Worm (Caenorhabditis elegans) whole organism, mixed stage, embryonic: ENCODE measurements around the gene F59B2.8.
A peak's percentile ranks its signal among the peaks of the same experiment; 100 is the strongest.

Experiments
- M03D4.4 ChIP-seq: sonication (generic microtip); optimal IDR thresholded peaks from 2 replicates; lab custom pipeline; 2017; ENCODE audit warnings: mild to moderate bottlenecking, missing genetic modification characterization, missing compliant biosample characterization
- bed-3 ChIP-seq: fragments of 200-800 bp; sonication (Bioruptor generic); optimal IDR thresholded peaks from 3 replicates; lab custom pipeline; 2018; ENCODE audit warnings: mild to moderate bottlenecking, missing genetic modification characterization, moderate library complexity, missing compliant biosample characterization
- blmp-1 ChIP-seq: fragments of 150-350 bp; optimal IDR thresholded peaks from 2 replicates; lab custom pipeline; 2014; ENCODE audit warnings: missing biosample characterization, missing genetic modification characterization
- ceh-39 ChIP-seq: fragments of 150-350 bp; optimal IDR thresholded peaks from 2 replicates; lab custom pipeline; 2014; ENCODE audit warnings: missing biosample characterization, missing genetic modification characterization
- ceh-43 ChIP-seq: fragments of 200-800 bp; sonication (Bioruptor generic); optimal IDR thresholded peaks from 2 replicates; lab custom pipeline; 2018; ENCODE audit warnings: mild to moderate bottlenecking, missing genetic modification characterization, moderate library complexity, missing compliant biosample characterization
- ceh-83 ChIP-seq: fragments of 200-800 bp; sonication (Bioruptor generic); optimal IDR thresholded peaks from 2 replicates; lab custom pipeline; 2018; ENCODE audit warnings: mild to moderate bottlenecking, missing genetic modification characterization, missing compliant biosample characterization
- ces-1 ChIP-seq: fragments of 150-350 bp; optimal IDR thresholded peaks from 2 replicates; lab custom pipeline; 2014; ENCODE audit warnings: missing biosample characterization, missing genetic modification reagents, missing genetic modification characterization
- cnd-1 ChIP-seq: fragments of 200-800 bp; sonication (Bioruptor generic); optimal IDR thresholded peaks from 2 replicates; lab custom pipeline; 2018; ENCODE audit warnings: mild to moderate bottlenecking, missing genetic modification characterization, missing compliant biosample characterization
- drap-1 ChIP-seq: fragments of 200-800 bp; sonication (Bioruptor generic); optimal IDR thresholded peaks from 3 replicates; lab custom pipeline; 2018; ENCODE audit warnings: mild to moderate bottlenecking, missing genetic modification characterization, missing compliant biosample characterization
- elt-1 ChIP-seq: sonication (generic microtip); optimal IDR thresholded peaks from 2 replicates; lab custom pipeline; 2017; ENCODE audit warnings: missing genetic modification characterization, mild to moderate bottlenecking, missing compliant biosample characterization, antibody characterized with exemption, moderate library complexity, borderline replicate concordance; ENCODE audit not compliant: insufficient read depth
- elt-3 ChIP-seq: fragments of 150-350 bp; optimal IDR thresholded peaks from 2 replicates; lab custom pipeline; 2014; ENCODE audit warnings: missing biosample characterization, missing genetic modification characterization
- flh-1 ChIP-seq: fragments of 200-800 bp; sonication (Bioruptor generic); optimal IDR thresholded peaks from 2 replicates; lab custom pipeline; 2018; ENCODE audit warnings: mild to moderate bottlenecking, missing genetic modification characterization, moderate library complexity, missing compliant biosample characterization
- ham-2 ChIP-seq: fragments of 200-800 bp; sonication (Bioruptor generic); optimal IDR thresholded peaks from 2 replicates; lab custom pipeline; 2018; ENCODE audit warnings: mild to moderate bottlenecking, missing genetic modification characterization, missing compliant biosample characterization
- hlh-1 ChIP-seq: fragments of 150-350 bp; optimal IDR thresholded peaks from 2 replicates; lab custom pipeline; 2014; ENCODE audit warnings: missing biosample characterization, missing genetic modification reagents, missing genetic modification characterization
- lin-13 ChIP-seq: fragments of 150-350 bp; optimal IDR thresholded peaks from 2 replicates; lab custom pipeline; 2014; ENCODE audit warnings: missing biosample characterization, missing genetic modification characterization
- lin-32 ChIP-seq: fragments of 200-800 bp; sonication (Bioruptor generic); optimal IDR thresholded peaks from 2 replicates; lab custom pipeline; 2018; ENCODE audit warnings: mild to moderate bottlenecking, missing genetic modification characterization, missing compliant biosample characterization
- lsy-2 ChIP-seq: fragments of 150-350 bp; optimal IDR thresholded peaks from 2 replicates; lab custom pipeline; 2014; ENCODE audit warnings: missing biosample characterization, missing genetic modification characterization
- mab-5 ChIP-seq: fragments of 150-350 bp; optimal IDR thresholded peaks from 2 replicates; lab custom pipeline; 2014; ENCODE audit warnings: missing biosample characterization, missing genetic modification characterization
- mep-1 ChIP-seq: fragments of 150-350 bp; optimal IDR thresholded peaks from 2 replicates; lab custom pipeline; 2017; ENCODE audit warnings: missing biosample characterization, missing genetic modification reagents, missing genetic modification characterization, inconsistent platforms
- mls-2 ChIP-seq: sonication (generic microtip); optimal IDR thresholded peaks from 2 replicates; lab custom pipeline; 2016; ENCODE audit warnings: mild to moderate bottlenecking, missing genetic modification characterization, moderate library complexity, missing compliant biosample characterization
- nhr-12 ChIP-seq: fragments of 150-350 bp; optimal IDR thresholded peaks from 2 replicates; lab custom pipeline; 2014; ENCODE audit warnings: missing biosample characterization, missing genetic modification characterization
- nhr-2 ChIP-seq: fragments of 150-350 bp; optimal IDR thresholded peaks from 2 replicates; lab custom pipeline; 2014; ENCODE audit warnings: missing biosample characterization, missing genetic modification characterization
- nhr-237 ChIP-seq: fragments of 150-350 bp; optimal IDR thresholded peaks from 2 replicates; lab custom pipeline; 2014; ENCODE audit warnings: missing biosample characterization, missing genetic modification characterization
- nhr-28 ChIP-seq: fragments of 150-350 bp; optimal IDR thresholded peaks from 2 replicates; lab custom pipeline; 2014; ENCODE audit warnings: missing biosample characterization, missing genetic modification characterization
- nhr-76 ChIP-seq: sonication (generic microtip); optimal IDR thresholded peaks from 2 replicates; lab custom pipeline; 2017; ENCODE audit warnings: missing biosample characterization, missing genetic modification characterization
- pha-4 ChIP-seq: fragments of 150-350 bp; optimal IDR thresholded peaks from 2 replicates; lab custom pipeline; 2018; ENCODE audit warnings: missing biosample characterization, missing genetic modification reagents, missing genetic modification characterization
- sem-2 ChIP-seq: fragments of 200-800 bp; sonication (Bioruptor generic); optimal IDR thresholded peaks from 2 replicates; lab custom pipeline; 2018; ENCODE audit warnings: mild to moderate bottlenecking, missing genetic modification characterization, missing compliant biosample characterization
- snpc-4 ChIP-seq: fragments of 150-350 bp; optimal IDR thresholded peaks from 2 replicates; lab custom pipeline; 2014; ENCODE audit warnings: missing biosample characterization, missing genetic modification characterization
- sptf-1 ChIP-seq: sonication (generic microtip); optimal IDR thresholded peaks from 2 replicates; lab custom pipeline; 2017; ENCODE audit warnings: mild to moderate bottlenecking, missing genetic modification characterization, moderate library complexity, missing compliant biosample characterization
- tbx-8 ChIP-seq: fragments of 200-800 bp; sonication (Bioruptor generic); optimal IDR thresholded peaks from 2 replicates; lab custom pipeline; 2018; ENCODE audit warnings: mild to moderate bottlenecking, missing genetic modification characterization, moderate library complexity, missing compliant biosample characterization
- unc-120 ChIP-seq: sonication (generic microtip); optimal IDR thresholded peaks from 2 replicates; lab custom pipeline; 2017; ENCODE audit warnings: missing genetic modification characterization, missing compliant biosample characterization; ENCODE audit not compliant: poor library complexity, severe bottlenecking
- unc-39 ChIP-seq: fragments of 150-350 bp; optimal IDR thresholded peaks from 2 replicates; lab custom pipeline; 2014; ENCODE audit warnings: missing biosample characterization, missing genetic modification characterization
- unc-62 ChIP-seq: fragments of 150-350 bp; optimal IDR thresholded peaks from 2 replicates; lab custom pipeline; 2014; ENCODE audit warnings: missing biosample characterization, missing genetic modification reagents, missing genetic modification characterization
- zip-8 ChIP-seq: fragments of 150-350 bp; optimal IDR thresholded peaks from 2 replicates; lab custom pipeline; 2014; ENCODE audit warnings: missing biosample characterization, missing genetic modification characterization
- ztf-11 ChIP-seq: fragments of 150-350 bp; optimal IDR thresholded peaks from 2 replicates; lab custom pipeline; 2014; ENCODE audit warnings: missing biosample characterization, missing genetic modification characterization

The F59B2.8 gene

DNA sequence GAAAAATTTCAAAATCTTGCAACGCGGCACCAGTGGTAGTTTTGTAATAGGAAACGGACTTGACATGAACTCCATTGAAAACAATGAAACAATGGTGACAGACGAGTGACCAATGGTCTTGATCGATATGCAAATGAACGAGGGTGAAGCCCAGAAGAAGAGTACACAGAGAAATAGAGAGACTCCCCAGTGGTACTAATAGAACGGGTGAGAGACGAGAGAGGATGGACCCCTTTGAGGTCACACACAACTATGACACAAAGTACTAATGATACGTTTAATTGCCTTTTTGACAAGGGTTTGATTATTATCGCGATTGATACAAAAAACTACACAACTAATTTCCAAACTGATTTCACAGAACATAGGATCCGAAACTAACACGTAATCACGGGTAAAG lies at the start of gene F59B2.8:
F59B2.8 (minus strand) TSS at position 151 of the 400 bp plus-strand sequence.
- TF ChIP-seq ces-1 (GFP tag; lab: Kevin White, UChicago) (peak; percentile 25), unc-120 (peak; percentile 20), hlh-1 (tag; lab: Kevin White, UChicago) (peak; percentile 15), unc-39 (tag; lab: Kevin White, UChicago) (no peak), ceh-39 (no peak), ztf-11 (no peak), snpc-4 (tag; lab: Kevin White, UChicago) (no peak), mls-2 (tag; lab: Kevin White, UChicago) (peak; percentile 22), flh-1 (GFP tag; lab: Kevin White, UChicago) (no peak), unc-62 (peak; percentile 62)

DNA sequence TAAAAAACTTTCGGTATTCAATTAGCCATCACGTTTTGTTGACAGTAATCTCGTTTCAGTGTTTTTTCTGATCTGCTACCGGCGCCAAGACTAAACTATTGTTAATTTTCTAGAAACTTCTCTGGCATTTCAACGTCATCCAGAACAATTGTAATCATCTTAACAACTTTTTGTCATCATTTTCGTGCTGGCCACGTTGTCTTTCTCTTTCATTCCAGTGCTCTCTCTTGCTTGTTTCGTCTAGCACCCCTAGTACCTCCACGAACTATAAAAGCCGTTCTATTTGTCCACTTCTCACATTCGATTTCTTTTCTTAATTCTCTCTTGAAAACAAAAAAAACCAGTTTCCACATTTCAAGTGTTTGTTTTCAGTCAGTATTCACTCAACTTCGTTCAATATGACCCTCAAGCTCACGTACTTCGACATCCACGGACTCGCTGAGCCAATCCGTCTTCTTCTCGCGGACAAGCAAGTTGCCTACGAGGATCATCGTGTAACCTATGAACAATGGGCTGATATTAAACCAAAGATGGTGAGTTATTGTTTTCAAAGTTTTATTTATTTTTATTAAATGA lies 49.0 kb upstream of the F59B2.8 start, which contains the start of gene gst-1:
gst-1 (plus strand) TSS at position 373 of the 576 bp plus-strand sequence.
- TF ChIP-seq lin-13 (tag; lab: Kevin White, UChicago), result no peak
- no peak for TF ChIP-seq nhr-237 (tag; lab: Kevin White, UChicago)
- TF ChIP-seq nhr-28 (tag; lab: Kevin White, UChicago), result no peak
- no peak for TF ChIP-seq elt-3 (tag; lab: Kevin White, UChicago)
- no peak for TF ChIP-seq snpc-4 (tag; lab: Kevin White, UChicago)
- no peak for TF ChIP-seq mab-5 (tag; lab: Kevin White, UChicago)
- TF ChIP-seq hlh-1 (tag; lab: Kevin White, UChicago), result no peak
- TF ChIP-seq nhr-76, result no peak
- TF ChIP-seq blmp-1 (tag; lab: Kevin White, UChicago), result no peak

DNA sequence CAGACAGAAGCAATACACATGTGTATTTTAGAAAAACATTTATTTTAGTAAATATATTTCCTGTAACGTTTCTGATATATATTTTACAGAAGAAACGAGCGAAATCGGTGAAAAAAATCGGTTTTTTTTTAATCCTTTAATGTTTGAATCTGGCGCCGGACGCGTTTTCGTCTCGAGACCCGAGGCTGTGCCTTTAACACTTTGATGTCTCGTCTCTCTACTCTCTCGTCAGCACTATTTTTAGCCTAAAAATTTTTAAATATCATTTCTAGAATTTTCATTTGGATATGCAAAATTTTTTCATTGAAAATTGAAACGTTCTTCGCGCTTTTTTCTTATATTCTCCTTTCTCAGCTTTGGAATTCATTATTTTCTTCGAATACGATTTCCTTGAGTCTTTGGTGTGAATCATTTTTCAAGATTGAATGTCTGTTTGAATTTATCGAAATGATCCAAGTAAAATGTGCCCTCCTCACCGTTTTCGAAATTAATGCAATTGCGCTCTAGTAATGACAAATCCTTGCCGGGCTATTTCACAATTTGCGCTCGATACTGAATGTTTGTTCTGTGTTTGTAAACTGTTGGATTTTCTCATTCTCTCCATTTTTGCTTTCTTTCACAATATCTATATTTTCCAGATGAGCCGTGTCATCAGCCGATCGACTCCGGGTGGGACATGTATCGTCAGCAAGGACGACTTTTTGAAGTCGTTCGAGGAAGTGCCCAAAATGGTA lies 44.6 kb upstream of the F59B2.8 start, which contains the start of gene cls-2:
cls-2 (plus strand) TSS at position 635 of the 734 bp plus-strand sequence.
- TF ChIP-seq unc-120, result peak; percentile 10
- TF ChIP-seq bed-3 (GFP tag; lab: Kevin White, UChicago), result no peak
- TF ChIP-seq ces-1 (GFP tag; lab: Kevin White, UChicago), result no peak
- peak; percentile 7 for TF ChIP-seq mep-1 (tag; lab: Kevin White, UChicago)
- no peak for TF ChIP-seq sptf-1 (tag; lab: Kevin White, UChicago)
- TF ChIP-seq tbx-8 (GFP tag; lab: Kevin White, UChicago), result no peak
- TF ChIP-seq nhr-2 (tag; lab: Kevin White, UChicago), result no peak
- no peak for TF ChIP-seq snpc-4 (tag; lab: Kevin White, UChicago)
- TF ChIP-seq nhr-28 (tag; lab: Kevin White, UChicago), result no peak
- TF ChIP-seq lin-32 (GFP tag; lab: Kevin White, UChicago), result no peak

DNA sequence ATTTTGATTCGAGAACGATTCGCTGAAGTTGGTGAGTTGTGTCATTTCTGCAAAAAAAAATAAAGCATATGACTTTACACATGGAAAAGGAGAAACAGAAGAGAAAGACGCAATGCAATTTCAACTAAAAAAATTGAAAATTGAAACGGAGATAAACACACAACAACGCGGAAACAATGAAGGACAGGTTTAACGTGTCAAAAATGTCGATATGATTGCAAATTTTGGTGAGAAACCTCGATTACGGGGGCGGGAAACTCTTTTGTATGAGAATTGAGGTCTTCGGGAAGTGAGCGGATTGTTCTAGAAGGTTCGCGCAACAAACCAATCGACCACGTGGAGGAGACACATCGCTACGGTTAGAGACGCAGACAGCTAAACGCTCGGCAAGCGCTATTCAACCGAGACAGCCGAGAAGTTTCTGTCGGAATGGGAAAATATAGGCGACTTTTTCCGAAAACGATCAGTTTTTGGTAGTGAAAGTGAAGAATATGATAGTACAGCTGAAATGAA lies 43.8 kb upstream of the F59B2.8 start, which contains the start of gene R107.5:
R107.5 (minus strand) TSS at position 51 of the 513 bp plus-strand sequence.
- TF ChIP-seq flh-1 (GFP tag; lab: Kevin White, UChicago) (no peak), mep-1 (tag; lab: Kevin White, UChicago) (peak; percentile 80), lin-32 (GFP tag; lab: Kevin White, UChicago) (no peak), unc-39 (tag; lab: Kevin White, UChicago) (no peak), ceh-43 (GFP tag; lab: Kevin White, UChicago) (peak; percentile 36), ceh-83 (peak; percentile 69), mls-2 (tag; lab: Kevin White, UChicago) (peak; percentile 91), nhr-28 (tag; lab: Kevin White, UChicago) (no peak), zip-8 (tag; lab: Kevin White, UChicago) (no peak), elt-1 (no peak), elt-3 (tag; lab: Kevin White, UChicago) (peak; percentile 75), unc-120 (peak; percentile 33), pha-4 (peak; percentile 97), ham-2 (GFP tag; lab: Kevin White, UChicago) (peak; percentile 92), bed-3 (GFP tag; lab: Kevin White, UChicago) (peak; percentile 34), cnd-1 (tag; lab: Kevin White, UChicago) (peak; percentile 55), tbx-8 (GFP tag; lab: Kevin White, UChicago) (no peak), lin-13 (tag; lab: Kevin White, UChicago) (peak; percentile 89), snpc-4 (tag; lab: Kevin White, UChicago) (no peak), nhr-2 (tag; lab: Kevin White, UChicago) (peak; percentile 13), lsy-2 (peak; percentile 75), unc-62 (peak; percentile 86), hlh-1 (tag; lab: Kevin White, UChicago) (peak; percentile 20), sptf-1 (tag; lab: Kevin White, UChicago) (peak; percentile 69), ztf-11 (peak; percentile 60), nhr-76 (no peak), nhr-12 (tag; lab: Kevin White, UChicago) (no peak), mab-5 (tag; lab: Kevin White, UChicago) (no peak), M03D4.4 (tag; lab: Kevin White, UChicago) (peak; percentile 51), nhr-237 (tag; lab: Kevin White, UChicago) (peak; percentile 72), sem-2 (GFP tag; lab: Kevin White, UChicago) (peak; percentile 1), drap-1 (GFP tag; lab: Kevin White, UChicago) (peak; percentile 56), blmp-1 (tag; lab: Kevin White, UChicago) (peak; percentile 66), ceh-39 (peak; percentile 92), ces-1 (GFP tag; lab: Kevin White, UChicago) (peak; percentile 74)
- TF ChIP-seq, all 35 proteins: peak for 24
